Fruit fly (Drosophila melanogaster): ENCODE data around the gene Bhmt.

Gene Bhmt

DNA sequence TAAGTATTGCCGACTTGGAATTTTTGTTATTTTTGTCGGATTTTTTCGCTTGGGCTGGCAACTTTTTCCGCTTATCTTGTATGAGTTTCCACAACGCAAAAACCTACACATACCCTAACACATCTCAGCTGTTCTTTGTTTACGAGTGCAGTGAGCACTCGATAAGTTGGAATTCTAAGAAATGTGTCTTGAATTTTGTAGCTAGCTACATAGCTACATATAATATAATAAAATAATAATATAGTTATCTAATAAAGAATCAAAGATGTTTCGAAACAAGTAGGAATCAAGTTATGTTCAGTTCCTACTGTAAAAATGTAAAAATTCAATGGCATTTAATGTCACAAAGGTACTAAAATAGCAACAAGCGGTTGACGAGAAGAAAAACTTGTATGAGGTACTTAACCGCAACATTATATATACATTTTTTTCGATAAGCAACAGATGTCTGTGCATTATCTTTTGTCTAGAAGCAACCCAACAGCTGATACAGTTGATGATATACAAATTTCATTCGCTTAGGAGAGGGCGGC, at the start of gene Bhmt (continued):
- TF ChIP-seq achi (GFP tag; optimal IDR thresholded peaks at IDR 0.05) (peak; percentile 88), CG11294 (GFP tag; IDR thresholded peaks at IDR 0.05) (peak; percentile 81), CG31627 (GFP tag; optimal IDR thresholded peaks at IDR 0.05) (peak; percentile 54), pdm3 (GFP tag; optimal IDR thresholded peaks at IDR 0.05) (no peak), Met (GFP tag; optimal IDR thresholded peaks at IDR 0.05) (peak; percentile 78), OdsH (GFP tag; optimal IDR thresholded peaks at IDR 0.05) (peak; percentile 86), fd85E (GFP tag; optimal IDR thresholded peaks at IDR 0.05) (peak; percentile 70), Sox102F (GFP tag; optimal IDR thresholded peaks at IDR 0.05) (peak; percentile 82), CG11902 (GFP tag; optimal IDR thresholded peaks at IDR 0.05) (peak; percentile 76)

DNA sequence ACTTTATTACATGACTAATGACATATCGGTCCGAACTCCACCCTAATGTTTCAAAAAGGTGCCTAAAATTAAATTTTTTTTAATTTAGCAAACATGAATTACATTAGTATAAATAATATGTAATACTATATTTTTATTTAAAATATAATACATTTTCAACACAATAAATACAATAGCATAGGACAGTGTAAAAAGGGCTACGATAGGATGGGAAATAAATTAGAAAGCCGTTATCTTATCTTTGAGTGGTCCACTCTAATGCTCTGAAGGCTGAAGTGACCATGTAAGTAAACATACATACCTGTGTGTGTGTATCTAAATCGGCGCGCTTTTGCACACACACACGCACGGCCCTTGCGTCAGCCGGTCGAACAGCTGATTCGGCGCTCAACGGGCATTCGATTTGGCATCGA, 45.9 kb upstream of the Bhmt start, which contains the start of gene CG31793:
TSS of gene CG31793 (plus strand) at position 409 of the 413 bp plus-strand sequence.
- TF ChIP-seq CG6276 (GFP tag; optimal IDR thresholded peaks at IDR 0.05) (peak; percentile 76), spab (GFP tag; optimal IDR thresholded peaks at IDR 0.05) (peak; percentile 24), CG11902 (GFP tag; optimal IDR thresholded peaks at IDR 0.05) (no peak), net (GFP tag; optimal IDR thresholded peaks at IDR 0.05) (peak; percentile 63), CG6808 (GFP tag; optimal IDR thresholded peaks at IDR 0.05) (peak; percentile 40), CG4318 (GFP tag; optimal IDR thresholded peaks at IDR 0.05) (no peak), dsx (GFP tag; optimal IDR thresholded peaks at IDR 0.05; ENCODE audit: poor library complexity, severe bottlenecking) (peak; percentile 63), Sox102F (GFP tag; optimal IDR thresholded peaks at IDR 0.05) (no peak), ss (GFP tag; optimal IDR thresholded peaks at IDR 0.05) (peak in 1 of 2 experiments; percentile 35), Hr4 (GFP tag; optimal IDR thresholded peaks at IDR 0.05) (peak; percentile 36), Eip78C (GFP tag) (peak; percentile 88), Ets96B (tag; optimal IDR thresholded peaks at IDR 0.05) (peak; percentile 60), Lpt (GFP tag; optimal IDR thresholded peaks at IDR 0.05) (peak; percentile 28), pdm3 (GFP tag; optimal IDR thresholded peaks at IDR 0.05) (no peak), Gug (GFP tag; IDR thresholded peaks at IDR 0.05) (peak; percentile 52; the same call in 1 of the 2 replicates), Met (GFP tag; optimal IDR thresholded peaks at IDR 0.05) (peak; percentile 45), CG15336 (GFP tag; IDR thresholded peaks at IDR 0.05) (peak; percentile 82), lz (GFP tag; optimal IDR thresholded peaks at IDR 0.05) (peak; percentile 26), Hr39 (GFP tag; optimal IDR thresholded peaks at IDR 0.05) (no peak), CG6792 (GFP tag; optimal IDR thresholded peaks at IDR 0.05) (peak; percentile 42), dac (GFP tag; optimal IDR thresholded peaks at IDR 0.05) (no peak), cyc (GFP tag; optimal IDR thresholded peaks at IDR 0.05) (no peak), Sox14 (GFP tag; optimal IDR thresholded peaks at IDR 0.05) (no peak), salr (GFP tag; optimal IDR thresholded peaks at IDR 0.05) (no peak), CG11294 (GFP tag; IDR thresholded peaks at IDR 0.05) (no peak; the same call in 1 of the 2 replicates), CG1621 (tag; optimal IDR thresholded peaks at IDR 0.05) (no peak), CG9139 (GFP tag; optimal IDR thresholded peaks at IDR 0.05) (peak; percentile 45), esn (GFP tag; optimal IDR thresholded peaks at IDR 0.05) (peak; percentile 57), CG11762 (GFP tag; optimal IDR thresholded peaks at IDR 0.05; ENCODE audit: insufficient read depth) (peak; percentile 44), CG32006 (GFP tag; optimal IDR thresholded peaks at IDR 0.05) (peak; percentile 53), acj6 (GFP tag; optimal IDR thresholded peaks at IDR 0.05) (peak; percentile 43), Ets21C (GFP tag; optimal IDR thresholded peaks at IDR 0.05) (no peak), fd59A (GFP tag; optimal IDR thresholded peaks at IDR 0.05) (no peak), CG8119 (GFP tag; IDR thresholded peaks at IDR 0.05) (peak; percentile 80), svp (GFP tag) (no peak), CG10669 (GFP tag; optimal IDR thresholded peaks at IDR 0.05) (peak; percentile 35), CG8632 (GFP tag; optimal IDR thresholded peaks at IDR 0.05) (peak; percentile 42), CG16779 (tag; optimal IDR thresholded peaks at IDR 0.05) (peak; percentile 22), vri (GFP tag; optimal IDR thresholded peaks at IDR 0.05) (peak; percentile 58), OdsH (GFP tag; optimal IDR thresholded peaks at IDR 0.05) (peak; percentile 61), CG3032 (tag; optimal IDR thresholded peaks at IDR 0.05) (peak; percentile 54), eg (GFP tag; IDR thresholded peaks at IDR 0.05) (peak; percentile 79), fkh (GFP tag; optimal IDR thresholded peaks at IDR 0.05) (peak; percentile 76), CG3919 (GFP tag; optimal IDR thresholded peaks at IDR 0.05) (peak; percentile 63), achi (GFP tag; optimal IDR thresholded peaks at IDR 0.05) (peak; percentile 68), CG34406 (GFP tag; optimal IDR thresholded peaks at IDR 0.05) (peak; percentile 57)
